Fruit fly (Drosophila melanogaster): ENCODE results near the gene CG43886.

DNA sequence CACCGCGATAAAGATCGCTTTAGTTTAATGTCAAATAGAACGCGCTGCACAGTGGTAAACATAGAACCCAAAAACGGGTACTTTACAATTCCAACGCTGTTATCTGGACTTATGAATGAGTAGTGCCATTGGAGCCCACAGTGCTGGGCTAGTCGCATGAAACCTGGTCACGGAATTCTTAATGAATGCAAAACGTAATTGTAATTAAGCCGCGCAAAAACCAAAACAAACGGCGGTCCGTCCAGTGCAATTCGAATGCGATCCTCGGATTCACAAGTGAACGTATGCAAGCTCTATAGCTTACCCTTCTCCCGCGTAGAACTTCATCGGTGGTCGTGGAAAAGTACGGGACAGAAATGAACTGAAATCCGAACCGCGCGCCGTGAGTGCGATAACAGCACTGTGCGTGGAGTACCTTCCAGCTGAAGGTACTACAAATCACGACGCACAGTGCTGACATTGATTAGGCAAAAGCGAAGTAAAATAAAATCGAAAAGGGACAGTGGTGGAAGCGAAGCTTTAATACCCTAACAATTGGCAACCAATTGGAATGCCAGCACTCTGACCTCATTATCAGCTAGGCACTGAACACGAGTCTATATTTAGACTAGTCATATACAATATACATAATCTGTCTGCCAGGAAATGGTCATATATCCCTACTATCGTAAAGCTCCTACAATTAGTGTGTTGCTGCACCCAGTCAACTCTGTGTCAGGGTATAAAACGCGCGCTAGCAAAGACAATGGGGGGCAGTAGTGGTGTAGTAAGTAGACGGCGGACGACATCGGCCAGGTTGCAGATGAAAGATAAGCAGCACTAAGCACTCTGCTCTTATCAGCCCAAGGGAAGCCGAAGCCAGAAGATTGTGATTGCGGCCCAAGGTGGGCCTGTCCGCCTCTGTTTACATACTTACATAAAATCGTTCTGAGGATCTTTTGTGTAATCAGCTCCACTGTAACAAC is 26.0 kb upstream of the CG43886 start:
- TF ChIP-seq CG8301 (tag; optimal IDR thresholded peaks at IDR 0.05) (peak; percentile 59), CG10348 (GFP tag; IDR thresholded peaks at IDR 0.05) (no peak), gl (tag; optimal IDR thresholded peaks at IDR 0.05) (no peak), CG4496 (GFP tag; IDR thresholded peaks at IDR 0.05) (peak; percentile 66; the same call in 2 of the 3 replicates), EcR (GFP tag; optimal IDR thresholded peaks at IDR 0.05) (peak; percentile 25), CG34367 (tag; optimal IDR thresholded peaks at IDR 0.05) (peak; percentile 36), Ets98B (GFP tag; IDR thresholded peaks at IDR 0.05) (peak; percentile 53), D1 (tag; optimal IDR thresholded peaks at IDR 0.05) (no peak), rn (GFP tag; IDR thresholded peaks at IDR 0.05) (no peak), CG15710 (tag; optimal IDR thresholded peaks at IDR 0.05) (peak; percentile 57), CG32121 (GFP tag; IDR thresholded peaks at IDR 0.05) (peak; percentile 42; the same call in 1 of the 2 replicates), Snoo (tag; optimal IDR thresholded peaks at IDR 0.05) (peak; percentile 42), Pif1A (GFP tag; optimal IDR thresholded peaks at IDR 0.05) (no peak), Pif1B (GFP tag; optimal IDR thresholded peaks at IDR 0.05) (peak; percentile 65)
